Fruit fly (Drosophila melanogaster): ENCODE measurements around the gene aos.

The aos gene

dm6 chr3L:16489283-16489682, 5.8 kb upstream of the aos start:
- TF ChIP-seq Ets21C (GFP tag; optimal IDR thresholded peaks at IDR 0.05) (no peak), fkh (GFP tag; optimal IDR thresholded peaks at IDR 0.05) (peak; percentile 49)

- peak; percentile 79 for TF ChIP-seq Hr39 (GFP tag; optimal IDR thresholded peaks at IDR 0.05)
- peak; percentile 35 for TF ChIP-seq CG6276 (GFP tag; optimal IDR thresholded peaks at IDR 0.05)
- TF ChIP-seq Smox (GFP tag; optimal IDR thresholded peaks at IDR 0.05), result peak; percentile 85
- peak; percentile 86 for TF ChIP-seq topi (GFP tag; optimal IDR thresholded peaks at IDR 0.05)
- peak; percentile 57 for TF ChIP-seq CG7368 (GFP tag; optimal IDR thresholded peaks at IDR 0.05)
- TF ChIP-seq Gug (GFP tag; IDR thresholded peaks at IDR 0.05), result peak; percentile 22; the same call in 1 of the 2 replicates
- TF ChIP-seq Hr38 (GFP tag; optimal IDR thresholded peaks at IDR 0.05), result no peak
- TF ChIP-seq achi (GFP tag; optimal IDR thresholded peaks at IDR 0.05), result peak; percentile 78
- peak; percentile 28 for TF ChIP-seq Hr4 (GFP tag; optimal IDR thresholded peaks at IDR 0.05)
- TF ChIP-seq CG10669 (GFP tag; optimal IDR thresholded peaks at IDR 0.05), result peak; percentile 72
- peak; percentile 74 for TF ChIP-seq pdm3 (GFP tag; optimal IDR thresholded peaks at IDR 0.05)
- TF ChIP-seq acj6 (GFP tag; optimal IDR thresholded peaks at IDR 0.05), result peak; percentile 88
- TF ChIP-seq CG1621 (tag; optimal IDR thresholded peaks at IDR 0.05), result peak; percentile 61
- TF ChIP-seq lz (GFP tag; optimal IDR thresholded peaks at IDR 0.05), result peak; percentile 82
- no peak for TF ChIP-seq CG9139 (GFP tag; optimal IDR thresholded peaks at IDR 0.05)
- TF ChIP-seq CG16779 (tag; optimal IDR thresholded peaks at IDR 0.05), result peak; percentile 27
- peak; percentile 68 for TF ChIP-seq fd59A (GFP tag; optimal IDR thresholded peaks at IDR 0.05)
- TF ChIP-seq Ets96B (tag; optimal IDR thresholded peaks at IDR 0.05), result peak; percentile 84
- TF ChIP-seq CG6854 (GFP tag; optimal IDR thresholded peaks at IDR 0.05), result no peak
- peak; percentile 74 for TF ChIP-seq CG3032 (tag; optimal IDR thresholded peaks at IDR 0.05)
- TF ChIP-seq CG10631 (GFP tag; optimal IDR thresholded peaks at IDR 0.05), result peak; percentile 82
- TF ChIP-seq Sox102F (GFP tag; optimal IDR thresholded peaks at IDR 0.05), result peak; percentile 83
- peak; percentile 75 for TF ChIP-seq Ets21C (GFP tag; optimal IDR thresholded peaks at IDR 0.05)
- TF ChIP-seq dac (GFP tag; optimal IDR thresholded peaks at IDR 0.05), result no peak
- peak; percentile 94 for TF ChIP-seq Eip78C (GFP tag)
- TF ChIP-seq esn (GFP tag; optimal IDR thresholded peaks at IDR 0.05), result peak; percentile 89
- peak; percentile 93 for TF ChIP-seq svp (GFP tag)
- TF ChIP-seq CG8319 (GFP tag; optimal IDR thresholded peaks at IDR 0.05), result peak; percentile 46
- peak; percentile 63 for TF ChIP-seq vri (GFP tag; optimal IDR thresholded peaks at IDR 0.05)
- peak; percentile 21 for TF ChIP-seq Eip93F (GFP tag; optimal IDR thresholded peaks at IDR 0.05)
- peak; percentile 12 to 77 for TF ChIP-seq salr (GFP tag; optimal IDR thresholded peaks at IDR 0.05)
- TF ChIP-seq Sox15 (GFP tag; optimal IDR thresholded peaks at IDR 0.05), result peak; percentile 75
- TF ChIP-seq CG8119 (GFP tag; IDR thresholded peaks at IDR 0.05), result peak; percentile 74
- peak; percentile 68 for TF ChIP-seq CG6808 (GFP tag; optimal IDR thresholded peaks at IDR 0.05)
- peak; percentile 67 for TF ChIP-seq CG32006 (GFP tag; optimal IDR thresholded peaks at IDR 0.05)
- peak; percentile 78 for TF ChIP-seq Eip75B (GFP tag; optimal IDR thresholded peaks at IDR 0.05)
- peak; percentile 13 for TF ChIP-seq fd85E (GFP tag; optimal IDR thresholded peaks at IDR 0.05)
- peak; percentile 41 to 70 for TF ChIP-seq ss (GFP tag; optimal IDR thresholded peaks at IDR 0.05)
- TF ChIP-seq OdsH (GFP tag; optimal IDR thresholded peaks at IDR 0.05), result peak; percentile 83
- TF ChIP-seq Met (GFP tag; optimal IDR thresholded peaks at IDR 0.05), result peak; percentile 88
- peak; percentile 53 for TF ChIP-seq dsx (GFP tag; optimal IDR thresholded peaks at IDR 0.05; ENCODE audit: poor library complexity, severe bottlenecking)
- TF ChIP-seq Blimp-1 (GFP tag; optimal IDR thresholded peaks at IDR 0.05), result peak; percentile 80
- peak; percentile 1 for TF ChIP-seq Lpt (GFP tag; optimal IDR thresholded peaks at IDR 0.05)
- TF ChIP-seq CG8632 (GFP tag; optimal IDR thresholded peaks at IDR 0.05), result peak; percentile 84
- TF ChIP-seq CG15336 (GFP tag; IDR thresholded peaks at IDR 0.05), result peak; percentile 72
- TF ChIP-seq CG4318 (GFP tag; optimal IDR thresholded peaks at IDR 0.05), result peak; percentile 2
- peak; percentile 87 for TF ChIP-seq fkh (GFP tag; optimal IDR thresholded peaks at IDR 0.05)
These were observed 5.2 kb upstream of the aos start for dm6 chr3L:16488483-16489258.
